Worm (Caenorhabditis elegans) whole organism, L2 larva: Measurements from ENCODE around the gene slc-25A18.1.

Experiments
- ZK546.5 ChIP-seq: sonication (generic microtip); optimal IDR thresholded peaks from 2 replicates; lab custom pipeline; 2017; ENCODE audit warnings: missing biosample characterization, missing genetic modification characterization
- ama-1 ChIP-seq: fragments of 150-350 bp; optimal IDR thresholded peaks from 2 replicates; lab custom pipeline; 2018; ENCODE audit warnings: inconsistent platforms
- egl-27 ChIP-seq: sonication (generic microtip); optimal IDR thresholded peaks from 3 replicates; lab custom pipeline; 2017; ENCODE audit warnings: missing biosample characterization, missing genetic modification reagents, missing genetic modification characterization
- elt-1 ChIP-seq: fragments of 150-350 bp; optimal IDR thresholded peaks from 2 replicates; lab custom pipeline; 2014; ENCODE audit warnings: missing biosample characterization, missing genetic modification characterization
- mab-5 ChIP-seq: fragments of 150-350 bp; optimal IDR thresholded peaks from 2 replicates; lab custom pipeline; 2014; ENCODE audit warnings: missing biosample characterization, missing genetic modification characterization
- nhr-10 ChIP-seq: sonication (generic microtip); optimal IDR thresholded peaks from 2 replicates; lab custom pipeline; 2017; ENCODE audit warnings: missing biosample characterization, missing genetic modification characterization
- nhr-11 ChIP-seq: fragments of 150-350 bp; optimal IDR thresholded peaks from 2 replicates; lab custom pipeline; 2014; ENCODE audit warnings: missing biosample characterization, missing genetic modification characterization
- nhr-12 ChIP-seq: fragments of 150-350 bp; optimal IDR thresholded peaks from 2 replicates; lab custom pipeline; 2014; ENCODE audit warnings: missing biosample characterization, missing genetic modification characterization
- nhr-77 ChIP-seq: fragments of 150-350 bp; optimal IDR thresholded peaks from 2 replicates; lab custom pipeline; 2014; ENCODE audit warnings: missing biosample characterization, missing genetic modification characterization
- sem-4 ChIP-seq: fragments of 150-350 bp; optimal IDR thresholded peaks from 2 replicates; lab custom pipeline; 2014; ENCODE audit warnings: missing biosample characterization, missing genetic modification reagents, missing genetic modification characterization
- ztf-11 ChIP-seq: sonication (generic microtip); optimal IDR thresholded peaks from 2 replicates; lab custom pipeline; 2017; ENCODE audit warnings: missing biosample characterization, missing genetic modification characterization

DNA sequence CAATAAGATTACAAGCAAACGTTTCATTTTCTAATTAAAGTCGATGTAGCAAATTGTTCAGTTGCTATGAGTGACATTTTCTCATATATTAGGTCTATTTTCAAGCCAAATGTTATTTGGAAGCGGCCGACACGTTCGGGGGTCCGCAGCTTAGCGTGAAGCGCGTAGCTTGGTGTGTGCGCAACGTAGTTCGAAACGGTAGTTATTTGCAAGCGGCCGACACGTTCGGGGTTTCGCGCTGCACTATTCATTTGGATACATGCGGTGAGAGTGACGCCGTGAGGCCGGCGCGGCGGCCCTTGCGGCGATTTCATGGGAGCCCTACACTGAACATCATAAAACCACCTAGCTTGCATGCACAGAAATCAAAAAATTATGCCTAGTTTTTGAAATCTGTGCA lies 15.6 kb downstream of the slc-25A18.1 start:
- TF ChIP-seq ama-1 (lab: Kevin White, UChicago) (no peak), nhr-12 (tag; lab: Kevin White, UChicago) (no peak), mab-5 (tag; lab: Kevin White, UChicago) (no peak), nhr-77 (tag; lab: Kevin White, UChicago) (no peak), ztf-11 (no peak), nhr-10 (tag; lab: Kevin White, UChicago) (no peak), egl-27 (tag; lab: Kevin White, UChicago) (no peak), nhr-11 (tag; lab: Kevin White, UChicago) (no peak), sem-4 (no peak), elt-1 (tag; lab: Kevin White, UChicago) (no peak), ZK546.5 (tag; lab: Kevin White, UChicago) (no peak)
